Fruit fly (Drosophila melanogaster): ENCODE results near the gene fh.

fh gene

DNA sequence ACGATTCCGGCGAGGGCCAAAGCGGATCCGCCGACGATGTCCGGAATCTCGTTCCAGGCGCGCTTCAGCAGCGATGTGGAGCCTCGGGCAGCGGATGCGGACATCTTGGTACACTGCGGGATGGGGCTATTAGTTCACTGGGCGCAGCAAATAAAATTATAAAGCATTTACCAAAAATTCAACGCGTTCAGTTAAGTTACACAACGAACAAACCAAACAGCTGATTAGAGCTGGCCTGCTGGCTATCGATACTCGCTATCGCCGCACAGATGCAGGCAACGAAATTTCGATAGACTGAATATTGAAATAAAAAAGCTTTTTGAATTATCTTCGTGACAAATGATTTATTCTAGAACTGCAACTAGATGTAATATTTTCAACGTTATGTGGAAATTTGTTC lies 10.9 kb upstream of the fh start, which contains the start of gene NdufA3 (continued):
- peak; percentile 69 for TF ChIP-seq CG14860 (GFP tag; IDR thresholded peaks at IDR 0.05; ENCODE audit: partially characterized antibody)
- peak; percentile 82 for TF ChIP-seq BEAF-32 (GFP tag; optimal IDR thresholded peaks at IDR 0.05)
- TF ChIP-seq nerfin-2 (GFP tag; IDR thresholded peaks at IDR 0.05; ENCODE audit: partially characterized antibody) = peak; percentile 80
- no peak for TF ChIP-seq CG6813 (GFP tag; optimal IDR thresholded peaks at IDR 0.05)
- TF ChIP-seq gfzf (GFP tag; optimal IDR thresholded peaks at IDR 0.05) = peak; percentile 46
- TF ChIP-seq Myb (GFP tag; optimal IDR thresholded peaks at IDR 0.05) = peak; percentile 16
- TF ChIP-seq pho (GFP tag; optimal IDR thresholded peaks at IDR 0.05) = no peak
- TF ChIP-seq gsb (GFP tag; IDR thresholded peaks at IDR 0.05) = no peak
- peak; percentile 89 for TF ChIP-seq amos (GFP tag; IDR thresholded peaks at IDR 0.05; ENCODE audit: partially characterized antibody)
- no peak for TF ChIP-seq CG11504 (tag; optimal IDR thresholded peaks at IDR 0.05)
- TF ChIP-seq Dp (GFP tag; optimal IDR thresholded peaks at IDR 0.05) = peak; percentile 46
- TF ChIP-seq HLH4C (GFP tag; IDR thresholded peaks at IDR 0.05; ENCODE audit: partially characterized antibody) = peak; percentile 78
- TF ChIP-seq unc-4 (GFP tag; IDR thresholded peaks at IDR 0.05; ENCODE audit: partially characterized antibody) = peak; percentile 79
- TF ChIP-seq gcm2 (GFP tag; optimal IDR thresholded peaks at IDR 0.05) = no peak
- peak; percentile 23 for TF ChIP-seq stwl (tag; optimal IDR thresholded peaks at IDR 0.05)
- peak; percentile 11 for TF ChIP-seq CG17829 (tag; optimal IDR thresholded peaks at IDR 0.05)
- no peak for TF ChIP-seq Sox102F (GFP tag; optimal IDR thresholded peaks at IDR 0.05)
- TF ChIP-seq Taf1 (GFP tag; IDR thresholded peaks at IDR 0.05) = no peak
- TF ChIP-seq Lim3 (GFP tag; IDR thresholded peaks at IDR 0.05) = no peak
- peak; percentile 87 for TF ChIP-seq CG6791 (GFP tag; IDR thresholded peaks at IDR 0.05; ENCODE audit: partially characterized antibody)
- 0 out of 2 replicates have a peak, but pooled peaks have one; percentile 5 for TF ChIP-seq CG3847 (GFP tag; IDR thresholded peaks at IDR 0.05)
- TF ChIP-seq eve (GFP tag; optimal IDR thresholded peaks at IDR 0.05) = no peak
- TF ChIP-seq Med (GFP tag) = peak; percentile 20
- peak; percentile 67 for TF ChIP-seq row (GFP tag; IDR thresholded peaks at IDR 0.05)
- TF ChIP-seq HmgZ (tag; optimal IDR thresholded peaks at IDR 0.05) = peak; percentile 32
- peak; percentile 81 for TF ChIP-seq hb (GFP tag; IDR thresholded peaks at IDR 0.05; ENCODE audit: partially characterized antibody)
- peak; percentile 62 for TF ChIP-seq Doc3 (GFP tag; IDR thresholded peaks at IDR 0.05; ENCODE audit: partially characterized antibody)
- TF ChIP-seq Dref (GFP tag; IDR thresholded peaks at IDR 0.05) = peak; percentile 84
- TF ChIP-seq sug (tag; optimal IDR thresholded peaks at IDR 0.05) = peak; percentile 31
- TF ChIP-seq MESR4 (GFP tag; optimal IDR thresholded peaks at IDR 0.05) = peak; percentile 77
- peak; percentile 83 for TF ChIP-seq CG13287 (GFP tag; IDR thresholded peaks at IDR 0.05; ENCODE audit: partially characterized antibody)
- TF ChIP-seq Bgb (GFP tag; IDR thresholded peaks at IDR 0.05; ENCODE audit: partially characterized antibody) = peak; percentile 81
- TF ChIP-seq tna (GFP tag; IDR thresholded peaks at IDR 0.05; ENCODE audit: partially characterized antibody) = peak; percentile 71
- no peak for TF ChIP-seq CG10979 (tag; optimal IDR thresholded peaks at IDR 0.05)
- peak; percentile 82 for TF ChIP-seq Opbp (GFP tag; IDR thresholded peaks at IDR 0.05; ENCODE audit: partially characterized antibody)
- TF ChIP-seq sna (GFP tag; IDR thresholded peaks at IDR 0.05; ENCODE audit: partially characterized antibody) = peak; percentile 77
- TF ChIP-seq ftz-f1 (GFP tag; optimal IDR thresholded peaks at IDR 0.05) = peak; percentile 3
- peak in 1 of 2 experiments; percentile 99 for TF ChIP-seq Pdp1 (GFP tag; optimal IDR thresholded peaks at IDR 0.05)
- TF ChIP-seq cwo (GFP tag; optimal IDR thresholded peaks at IDR 0.05) = no peak
- peak; percentile 86; the same call in 2 of the 3 replicates for TF ChIP-seq CG34224 (GFP tag; IDR thresholded peaks at IDR 0.05; ENCODE audit: partially characterized antibody)
- peak; percentile 78 for TF ChIP-seq knrl (GFP tag; IDR thresholded peaks at IDR 0.05; ENCODE audit: partially characterized antibody)
- TF ChIP-seq CG2129 (GFP tag; IDR thresholded peaks at IDR 0.05; ENCODE audit: partially characterized antibody) = peak; percentile 64
- peak; percentile 83 for TF ChIP-seq Dll (GFP tag; IDR thresholded peaks at IDR 0.05; ENCODE audit: partially characterized antibody)
- peak; percentile 82 for TF ChIP-seq MBD-R2 (GFP tag; IDR thresholded peaks at IDR 0.05)
- TF ChIP-seq CG17328 (GFP tag; IDR thresholded peaks at IDR 0.05) = no peak
